Fruit fly (Drosophila melanogaster) whole organism, embryonic: Measurements from ENCODE around the gene CG43902.
A peak's percentile ranks its signal among the peaks of the same experiment; 100 is the strongest.

Source experiments
- ATbp ChIP-seq: fragments of 200-800 bp; sonication (Bioruptor generic); optimal IDR thresholded peaks from 2 replicates; lab custom pipeline; 2017; ENCODE audit warnings: missing biosample characterization, mild to moderate bottlenecking, missing genetic modification characterization, missing genetic modification reagents
- CG12769 ChIP-seq: fragments of 200-800 bp; sonication (Bioruptor generic); optimal IDR thresholded peaks from 2 replicates; lab custom pipeline; 2019; ENCODE audit warnings: missing biosample characterization, mild to moderate bottlenecking, missing genetic modification characterization, moderate library complexity
- CG13287 ChIP-seq: fragments of 200-800 bp; sonication (Bioruptor generic); IDR thresholded peaks from 2 replicates; pipeline ENCODE4 v1.3.6; 2022; ENCODE audit warnings: missing biosample characterization, missing genetic modification characterization; ENCODE audit not compliant: partially characterized antibody
- CG13424 ChIP-seq: fragments of 200-800 bp; sonication (Bioruptor generic); optimal IDR thresholded peaks from 2 replicates; lab custom pipeline; 2019; ENCODE audit warnings: missing biosample characterization, mild to moderate bottlenecking, missing genetic modification characterization, moderate library complexity
- CG13894 ChIP-seq: fragments of 200-800 bp; sonication (Bioruptor generic); optimal IDR thresholded peaks from 3 replicates; lab custom pipeline; 2018; ENCODE audit warnings: missing biosample characterization, mild to moderate bottlenecking, missing genetic modification characterization, moderate library complexity
- CG15696 ChIP-seq: fragments of 200-800 bp; sonication (Bioruptor generic); optimal IDR thresholded peaks from 2 replicates; lab custom pipeline; 2019; ENCODE audit warnings: missing biosample characterization, mild to moderate bottlenecking, missing genetic modification characterization, moderate library complexity
- CG1832 ChIP-seq: fragments of 200-800 bp; sonication (Bioruptor generic); optimal IDR thresholded peaks from 2 replicates; lab custom pipeline; 2017; ENCODE audit warnings: missing biosample characterization, mild to moderate bottlenecking, missing genetic modification characterization, inconsistent platforms
- CG18599 ChIP-seq: fragments of 200-800 bp; sonication (Bioruptor generic); optimal IDR thresholded peaks from 3 replicates; lab custom pipeline; 2017; ENCODE audit warnings: missing biosample characterization, missing genetic modification characterization, mild to moderate bottlenecking, moderate library complexity, missing genetic modification reagents
- CG18619 ChIP-seq: fragments of 200-800 bp; sonication (Bioruptor generic); optimal IDR thresholded peaks from 3 replicates; lab custom pipeline; 2017; ENCODE audit warnings: missing biosample characterization, mild to moderate bottlenecking, missing genetic modification characterization
- CG2120 ChIP-seq: fragments of 200-800 bp; sonication (Bioruptor generic); optimal IDR thresholded peaks from 3 replicates; lab custom pipeline; 2016; ENCODE audit warnings: missing biosample characterization, missing genetic modification characterization
- CG2678 ChIP-seq: fragments of 200-800 bp; sonication (Bioruptor generic); optimal IDR thresholded peaks from 3 replicates; lab custom pipeline; 2019; ENCODE audit warnings: missing biosample characterization, mild to moderate bottlenecking, missing genetic modification characterization, moderate library complexity
- CG32772 ChIP-seq: fragments of 200-800 bp; sonication (Bioruptor generic); IDR thresholded peaks from 2 replicates; pipeline ENCODE4 v1.3.6; 2022; ENCODE audit warnings: missing biosample characterization, missing genetic modification characterization
- CG3407 ChIP-seq: fragments of 200-800 bp; sonication (Bioruptor generic); optimal IDR thresholded peaks from 2 replicates; lab custom pipeline; 2018; ENCODE audit warnings: missing biosample characterization, mild to moderate bottlenecking, missing genetic modification characterization
- CG34376 ChIP-seq: fragments of 200-800 bp; sonication (Bioruptor generic); optimal IDR thresholded peaks from 2 replicates; lab custom pipeline; 2018; ENCODE audit warnings: missing biosample characterization, mild to moderate bottlenecking, missing genetic modification characterization
- CG34422 ChIP-seq: fragments of 200-800 bp; sonication (Bioruptor generic); IDR thresholded peaks from 3 replicates; pipeline ENCODE4 v1.3.6; 2022; ENCODE audit warnings: missing biosample characterization, missing genetic modification characterization
- CG4730 ChIP-seq: fragments of 200-800 bp; sonication (Bioruptor generic); IDR thresholded peaks from 2 replicates; pipeline ENCODE4 v1.3.6; 2022; ENCODE audit warnings: missing biosample characterization, missing genetic modification characterization
- CG5245 ChIP-seq: fragments of 200-800 bp; sonication (Bioruptor generic); optimal IDR thresholded peaks from 3 replicates; lab custom pipeline; 2016; ENCODE audit warnings: missing biosample characterization, missing genetic modification characterization
- CG6175 ChIP-seq: fragments of 200-800 bp; sonication (Bioruptor generic); IDR thresholded peaks from 3 replicates; pipeline ENCODE4 v1.3.6; 2022; ENCODE audit warnings: missing biosample characterization, missing genetic modification characterization
- CG8388 ChIP-seq: fragments of 200-800 bp; sonication (Bioruptor generic); optimal IDR thresholded peaks from 2 replicates; lab custom pipeline; 2019; ENCODE audit warnings: missing biosample characterization, mild to moderate bottlenecking, missing genetic modification characterization, moderate library complexity
- CG9437 ChIP-seq: fragments of 200-800 bp; sonication (Bioruptor generic); optimal IDR thresholded peaks from 2 replicates; lab custom pipeline; 2018; ENCODE audit warnings: missing biosample characterization, mild to moderate bottlenecking, missing genetic modification characterization
- CrebB ChIP-seq: fragments of 200-800 bp; sonication (Bioruptor generic); optimal IDR thresholded peaks from 3 replicates; lab custom pipeline; 2018; ENCODE audit warnings: missing biosample characterization, mild to moderate bottlenecking, missing genetic modification characterization
- E2f1 ChIP-seq: fragments of 200-800 bp; sonication (Bioruptor generic); IDR thresholded peaks from 2 replicates; pipeline ENCODE4 v1.3.6; 2022; ENCODE audit warnings: missing biosample characterization, missing genetic modification characterization
- Hr51 ChIP-seq, 2 experiments: fragments of 200-800 bp; sonication (Bioruptor generic); optimal IDR thresholded peaks; 2 replicates in 1 of 2; 3 replicates in 1 of 2; lab custom pipeline; 2016 to 2018; ENCODE audit warnings: missing biosample characterization in 2 of 2, missing genetic modification characterization in 2 of 2, mild to moderate bottlenecking in 1 of 2, moderate library complexity in 1 of 2
- Hsf ChIP-seq: fragments of 200-800 bp; sonication (Bioruptor generic); optimal IDR thresholded peaks from 3 replicates; lab custom pipeline; 2016; ENCODE audit warnings: missing biosample characterization, missing genetic modification characterization
- Med ChIP-seq: fragments of 200-800 bp; sonication (Bioruptor generic); peaks from one replicate; lab custom pipeline; 2016; ENCODE audit warnings: missing biosample characterization, missing genetic modification characterization, mild to moderate bottlenecking, inconsistent platforms, moderate library complexity
- Pdp1 ChIP-seq, 2 experiments: fragments of 200-800 bp; sonication (Bioruptor generic); optimal IDR thresholded peaks; 3 replicates each; lab custom pipeline; 2016; ENCODE audit warnings: missing biosample characterization in 2 of 2, missing genetic modification characterization in 2 of 2, mild to moderate bottlenecking in 1 of 2, moderate library complexity in 1 of 2
- Rfx ChIP-seq: fragments of 200-800 bp; sonication (Bioruptor generic); IDR thresholded peaks from 2 replicates; pipeline ENCODE4 v1.3.6; 2022; ENCODE audit warnings: missing biosample characterization, missing genetic modification characterization
- Ssrp ChIP-seq: fragments of 200-800 bp; sonication (Bioruptor generic); optimal IDR thresholded peaks from 2 replicates; lab custom pipeline; 2018; ENCODE audit warnings: missing biosample characterization, mild to moderate bottlenecking, missing genetic modification characterization, moderate library complexity
- ato ChIP-seq: fragments of 200-800 bp; sonication (Bioruptor generic); IDR thresholded peaks from 2 replicates; pipeline ENCODE4 v1.3.6; 2022; ENCODE audit warnings: missing biosample characterization, missing genetic modification characterization; ENCODE audit not compliant: partially characterized antibody
- az2 ChIP-seq: fragments of 200-800 bp; sonication (Bioruptor generic); optimal IDR thresholded peaks from 3 replicates; lab custom pipeline; 2016; ENCODE audit warnings: missing biosample characterization, missing genetic modification characterization
- cad ChIP-seq: fragments of >200 bp; optimal IDR thresholded peaks from 2 replicates; lab custom pipeline; 2017; ENCODE audit warnings: missing biosample characterization, missing genetic modification characterization
- cas ChIP-seq: fragments of 200-800 bp; sonication (Bioruptor generic); IDR thresholded peaks from 2 replicates; pipeline ENCODE4 v1.3.6; 2022; ENCODE audit warnings: missing biosample characterization, missing genetic modification characterization
- cato ChIP-seq: fragments of 200-800 bp; sonication (Bioruptor generic); optimal IDR thresholded peaks from 2 replicates; lab custom pipeline; 2016; ENCODE audit warnings: missing biosample characterization, missing genetic modification characterization, borderline replicate concordance
- chif ChIP-seq, 2 experiments: fragments of 200-800 bp; sonication (Bioruptor generic); optimal IDR thresholded peaks; 3 replicates each; lab custom pipeline; 2016; ENCODE audit warnings: missing biosample characterization in 2 of 2, missing genetic modification characterization in 2 of 2
- dati ChIP-seq: fragments of 200-800 bp; sonication (Bioruptor generic); IDR thresholded peaks from 2 replicates; pipeline ENCODE4 v1.3.6; 2022; ENCODE audit warnings: missing biosample characterization, missing genetic modification characterization
- dimm ChIP-seq: fragments of 200-800 bp; sonication (Bioruptor generic); IDR thresholded peaks from 2 replicates; pipeline ENCODE4 v1.3.6; 2022; ENCODE audit warnings: missing biosample characterization, missing genetic modification characterization
- dpn ChIP-seq, 2 experiments: fragments of 200-800 bp; sonication (Bioruptor generic); optimal IDR thresholded peaks; 3 replicates each; lab custom pipeline; 2016; ENCODE audit warnings: missing biosample characterization in 2 of 2, missing genetic modification characterization in 2 of 2
- gcm ChIP-seq: fragments of 200-800 bp; sonication (Bioruptor generic); optimal IDR thresholded peaks from 2 replicates; lab custom pipeline; 2019; ENCODE audit warnings: missing biosample characterization, mild to moderate bottlenecking, missing genetic modification characterization, moderate library complexity
- her ChIP-seq: fragments of 200-800 bp; sonication (Bioruptor generic); optimal IDR thresholded peaks from 2 replicates; lab custom pipeline; 2016; ENCODE audit warnings: missing biosample characterization, missing genetic modification characterization
- mld ChIP-seq: fragments of 200-800 bp; sonication (Bioruptor generic); IDR thresholded peaks from 3 replicates; pipeline ENCODE4 v1.3.6; 2022; ENCODE audit warnings: missing biosample characterization, missing genetic modification characterization; ENCODE audit not compliant: partially characterized antibody
- nmo ChIP-seq: fragments of 200-800 bp; sonication (Bioruptor generic); optimal IDR thresholded peaks from 2 replicates; lab custom pipeline; 2018; ENCODE audit warnings: missing biosample characterization, mild to moderate bottlenecking, missing genetic modification characterization, moderate library complexity
- oc ChIP-seq: fragments of 200-800 bp; sonication (Bioruptor generic); optimal IDR thresholded peaks from 2 replicates; lab custom pipeline; 2018; ENCODE audit warnings: missing biosample characterization, mild to moderate bottlenecking, missing genetic modification characterization, moderate library complexity
- row ChIP-seq: fragments of 200-800 bp; sonication (Bioruptor generic); IDR thresholded peaks from 3 replicates; pipeline ENCODE4 v1.3.6; 2022; ENCODE audit warnings: missing biosample characterization, missing genetic modification characterization
- scrt ChIP-seq: fragments of 200-800 bp; sonication (Bioruptor generic); optimal IDR thresholded peaks from 2 replicates; lab custom pipeline; 2018; ENCODE audit warnings: missing biosample characterization, mild to moderate bottlenecking, missing genetic modification characterization, moderate library complexity
- sd ChIP-seq: fragments of 200-800 bp; sonication (Bioruptor generic); optimal IDR thresholded peaks from 3 replicates; lab custom pipeline; 2018; ENCODE audit warnings: missing biosample characterization, mild to moderate bottlenecking, missing genetic modification characterization, moderate library complexity
- tgo ChIP-seq: fragments of 200-800 bp; sonication (Bioruptor generic); IDR thresholded peaks from 3 replicates; pipeline ENCODE4 v1.3.6; 2022; ENCODE audit warnings: missing biosample characterization, missing genetic modification characterization
- tx ChIP-seq: fragments of 200-800 bp; sonication (Bioruptor generic); optimal IDR thresholded peaks from 2 replicates; lab custom pipeline; 2016; ENCODE audit warnings: missing biosample characterization, missing genetic modification characterization
- vvl ChIP-seq: fragments of 200-800 bp; sonication (Bioruptor generic); IDR thresholded peaks from 2 replicates; pipeline ENCODE4 v1.3.6; 2022; ENCODE audit warnings: missing biosample characterization, missing genetic modification characterization
- wek ChIP-seq: fragments of 200-800 bp; sonication (Bioruptor generic); optimal IDR thresholded peaks from 3 replicates; lab custom pipeline; 2018; ENCODE audit warnings: missing biosample characterization, mild to moderate bottlenecking, missing genetic modification characterization, moderate library complexity
- wor ChIP-seq: fragments of 200-800 bp; sonication (Bioruptor generic); IDR thresholded peaks from 2 replicates; pipeline ENCODE4 v1.3.6; 2022; ENCODE audit warnings: missing biosample characterization, missing genetic modification characterization
- yki ChIP-seq: fragments of >200 bp; optimal IDR thresholded peaks from 3 replicates; lab custom pipeline; 2018

CG43902 gene

DNA sequence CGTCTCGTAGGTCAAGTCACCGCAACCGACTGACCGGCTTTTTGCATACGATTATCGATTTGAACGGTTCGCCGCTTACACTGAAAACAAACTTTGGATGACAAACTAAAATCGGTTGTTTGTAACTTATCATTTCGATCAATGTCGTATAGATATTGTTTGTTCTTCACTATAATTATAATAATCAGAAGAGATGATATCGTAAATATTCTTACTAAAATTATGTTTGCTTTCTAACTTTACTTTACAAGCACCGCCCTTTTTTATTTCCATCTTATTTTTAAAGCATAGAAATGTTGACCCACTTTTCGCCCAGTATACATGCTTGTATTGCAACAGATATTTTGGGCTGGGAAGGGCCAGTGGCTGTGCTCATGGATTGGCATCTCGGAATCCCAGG is 74.8 kb downstream of the CG43902 start, which contains the start of gene CG2961 (continued):
- TF ChIP-seq mld (GFP tag; lab: Robert Waterston, UW), result no peak
- no peak for TF ChIP-seq CG34376 (GFP tag; lab: Kevin White, UChicago)
- no peak for TF ChIP-seq wek (GFP tag; lab: Kevin White, UChicago)
- TF ChIP-seq CG2120 (GFP tag; lab: Kevin White, UChicago), result no peak
- no peak for TF ChIP-seq dati (GFP tag; lab: Robert Waterston, UW)
- no peak for TF ChIP-seq CG13894
- TF ChIP-seq her (GFP tag; lab: Kevin White, UChicago), result no peak
- no peak for TF ChIP-seq CG1832 (GFP tag; lab: Kevin White, UChicago)
- peak; percentile 28 for TF ChIP-seq Ssrp
- TF ChIP-seq yki (lab: Kevin White, UChicago), result no peak
- TF ChIP-seq cas, result no peak
- TF ChIP-seq Hsf (GFP tag; lab: Kevin White, UChicago), result no peak
- TF ChIP-seq CG3407, result no peak
- TF ChIP-seq wor, result no peak
- no peak for TF ChIP-seq CrebB (tag; lab: Kevin White, UChicago)
- no peak for TF ChIP-seq CG9437
- TF ChIP-seq CG13424 (tag; lab: Kevin White, UChicago), result peak; percentile 60
- TF ChIP-seq cad, result no peak
- no peak for TF ChIP-seq ATbp (GFP tag; lab: Kevin White, UChicago)
- TF ChIP-seq CG4730 (GFP tag; lab: Robert Waterston, UW), result 0 out of 2 replicates have a peak, but pooled peaks have one; percentile 34
- TF ChIP-seq cato (GFP tag; lab: Kevin White, UChicago), result no peak
- no peak for TF ChIP-seq chif (GFP tag; optimal IDR thresholded peaks at IDR 0.05; lab: Kevin White, UChicago)
- TF ChIP-seq CG2678 (tag; lab: Kevin White, UChicago), result peak; percentile 44
- peak; percentile 1 for TF ChIP-seq CG8388
- TF ChIP-seq nmo (GFP tag; lab: Kevin White, UChicago), result peak; percentile 43
- no peak for TF ChIP-seq dpn (GFP tag; optimal IDR thresholded peaks at IDR 0.05; lab: Kevin White, UChicago)
- TF ChIP-seq Rfx (GFP tag; lab: Robert Waterston, UW), result no peak
- no peak for TF ChIP-seq ato (GFP tag; lab: Robert Waterston, UW)
- TF ChIP-seq CG34422 (GFP tag; lab: Robert Waterston, UW), result no peak
- no peak for TF ChIP-seq CG6175 (GFP tag; lab: Robert Waterston, UW)
- TF ChIP-seq az2 (GFP tag; lab: Kevin White, UChicago), result no peak
- no peak for TF ChIP-seq CG32772 (GFP tag; lab: Robert Waterston, UW)
- TF ChIP-seq CG5245 (GFP tag; lab: Kevin White, UChicago), result no peak
- no peak for TF ChIP-seq CG18599 (GFP tag; lab: Kevin White, UChicago)

DNA sequence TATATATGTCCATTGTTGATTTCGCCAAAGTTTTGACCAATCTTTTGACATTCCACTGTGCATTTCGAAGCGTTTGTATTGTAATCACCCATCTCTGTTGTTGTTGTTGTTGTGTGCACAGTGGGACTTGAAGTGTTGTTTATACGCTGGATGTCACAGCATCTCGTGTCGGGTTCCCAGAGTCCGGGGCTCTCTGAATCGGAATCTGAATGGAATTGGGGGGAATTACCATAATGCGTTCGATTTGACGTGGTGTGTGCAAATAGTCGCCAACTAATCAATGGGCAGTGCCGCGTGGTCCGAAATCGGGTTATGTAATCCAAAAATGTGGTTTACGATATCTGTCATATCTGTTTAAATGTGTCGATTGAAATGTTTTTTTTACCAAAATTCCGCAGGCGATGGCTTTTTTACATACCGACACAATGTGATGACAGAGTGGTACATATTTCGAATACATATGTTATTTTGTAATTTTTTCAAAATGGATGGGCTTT is 75.8 kb downstream of the CG43902 start:
- TF ChIP-seq Med (GFP tag; lab: Kevin White, UChicago), result peak; percentile 4
- TF ChIP-seq CG13287 (GFP tag; lab: Robert Waterston, UW), result no peak
- no peak for TF ChIP-seq scrt (GFP tag; lab: Kevin White, UChicago)
- TF ChIP-seq vvl (GFP tag; lab: Robert Waterston, UW), result peak; percentile 38; the same call in 1 of the 2 replicates
- peak in 1 of 2 experiments; percentile 0 for TF ChIP-seq Hr51 (GFP tag; optimal IDR thresholded peaks at IDR 0.05; lab: Kevin White, UChicago)
- no peak for TF ChIP-seq dimm (GFP tag; lab: Robert Waterston, UW)
- no peak for TF ChIP-seq cato (GFP tag; lab: Kevin White, UChicago)
- no peak for TF ChIP-seq CG15696 (tag; lab: Kevin White, UChicago)
- no peak for TF ChIP-seq tx (GFP tag; lab: Kevin White, UChicago)
- 0 out of 3 replicates have a peak, but pooled peaks have one; percentile 9 for TF ChIP-seq row (GFP tag; lab: Robert Waterston, UW)
- peak in 1 of 2 experiments; percentile 72 for TF ChIP-seq Pdp1 (GFP tag; optimal IDR thresholded peaks at IDR 0.05; lab: Kevin White, UChicago)
- no peak for TF ChIP-seq E2f1 (GFP tag; lab: Robert Waterston, UW)
- TF ChIP-seq CG18619, result no peak
- TF ChIP-seq CG12769 (tag; lab: Kevin White, UChicago), result peak; percentile 33
- TF ChIP-seq gcm (GFP tag; lab: Kevin White, UChicago), result no peak
- peak; percentile 60 for TF ChIP-seq sd (tag; lab: Kevin White, UChicago)
- no peak for TF ChIP-seq tgo (GFP tag; lab: Robert Waterston, UW)
- TF ChIP-seq oc (tag; lab: Kevin White, UChicago), result no peak
